Fruit fly (Drosophila melanogaster) Kc167 (cell line): Measurements from ENCODE around the gene CG5910.

ENCODE experiments used
- Myc ChIP-seq: fragments of >200 bp; optimal IDR thresholded peaks from 2 replicates; lab custom pipeline; 2017; ENCODE audit warnings: missing external identifiers
- Sin3A ChIP-seq: fragments of >200 bp; optimal IDR thresholded peaks from 2 replicates; lab custom pipeline; 2018; ENCODE audit warnings: missing external identifiers
- h ChIP-seq: fragments of >200 bp; optimal IDR thresholded peaks from 3 replicates; lab custom pipeline; 2018; ENCODE audit warnings: missing external identifiers
- insv ChIP-seq: fragments of >200 bp; optimal IDR thresholded peaks from 3 replicates; lab custom pipeline; 2018; ENCODE audit warnings: missing external identifiers
- psq ChIP-seq: fragments of >200 bp; optimal IDR thresholded peaks from 2 replicates; lab custom pipeline; 2017; ENCODE audit warnings: missing external identifiers
- ttk ChIP-seq: sonication (Bioruptor generic); optimal IDR thresholded peaks from 2 replicates; lab custom pipeline; 2017; ENCODE audit warnings: missing external identifiers

Gene CG5910

dm6 chr3L:20473021-20473799, 31.0 kb downstream of the CG5910 start, which contains the start of the genes CG32428 and CG5969:
Gene CG32428, minus strand, starts transcription at chr3L:20473723.
Gene CG5969, plus strand, starts transcription at chr3L:20473783.
- TF ChIP-seq psq (lab: Kevin White, UChicago) = no peak
- no peak for TF ChIP-seq h (lab: Kevin White, UChicago)
- TF ChIP-seq insv (lab: Kevin White, UChicago) = no peak
- TF ChIP-seq Myc (lab: Kevin White, UChicago) = no peak
- TF ChIP-seq ttk (lab: Kevin White, UChicago) = no peak
- no peak for TF ChIP-seq Sin3A

- TF ChIP-seq psq (lab: Kevin White, UChicago) (no peak), insv (lab: Kevin White, UChicago) (no peak), h (lab: Kevin White, UChicago) (no peak), ttk (lab: Kevin White, UChicago) (no peak), Myc (lab: Kevin White, UChicago) (no peak), Sin3A (no peak)
These were observed 32.1 kb downstream of the CG5910 start, which contains the start of gene isoQC for dm6 chr3L:20474197-20474788. Gene isoQC, plus strand, starts transcription at chr3L:20474466.

dm6 chr3L:20474789-20475208, 32.6 kb downstream of the CG5910 start:
- TF ChIP-seq ttk (lab: Kevin White, UChicago) (no peak), Sin3A (no peak), insv (lab: Kevin White, UChicago) (no peak), psq (lab: Kevin White, UChicago) (no peak), h (lab: Kevin White, UChicago) (no peak), Myc (lab: Kevin White, UChicago) (no peak)

- TF ChIP-seq h (lab: Kevin White, UChicago) = no peak
- no peak for TF ChIP-seq insv (lab: Kevin White, UChicago)
- TF ChIP-seq Sin3A = no peak
- no peak for TF ChIP-seq psq (lab: Kevin White, UChicago)
- TF ChIP-seq Myc (lab: Kevin White, UChicago) = no peak
- no peak for TF ChIP-seq ttk (lab: Kevin White, UChicago)
These were observed 45.4 kb downstream of the CG5910 start for dm6 chr3L:20487649-20488048.

- TF ChIP-seq Sin3A = no peak
- no peak for TF ChIP-seq ttk (lab: Kevin White, UChicago)
- TF ChIP-seq h (lab: Kevin White, UChicago) = no peak
- TF ChIP-seq Myc (lab: Kevin White, UChicago) = no peak
- TF ChIP-seq psq (lab: Kevin White, UChicago) = no peak
- TF ChIP-seq insv (lab: Kevin White, UChicago) = no peak
These were observed 49.4 kb downstream of the CG5910 start, which contains the start of gene ND-39 for dm6 chr3L:20491525-20492132. Gene ND-39, plus strand, starts transcription at chr3L:20492082.

- TF ChIP-seq ttk (lab: Kevin White, UChicago) = no peak
- TF ChIP-seq h (lab: Kevin White, UChicago) = no peak
- no peak for TF ChIP-seq Sin3A
- no peak for TF ChIP-seq psq (lab: Kevin White, UChicago)
- no peak for TF ChIP-seq Myc (lab: Kevin White, UChicago)
- no peak for TF ChIP-seq insv (lab: Kevin White, UChicago)
These were observed 51.4 kb downstream of the CG5910 start for dm6 chr3L:20493417-20494261.

- TF ChIP-seq Sin3A = no peak
- no peak for TF ChIP-seq psq (lab: Kevin White, UChicago)
- TF ChIP-seq h (lab: Kevin White, UChicago) = no peak
- no peak for TF ChIP-seq ttk (lab: Kevin White, UChicago)
- no peak for TF ChIP-seq insv (lab: Kevin White, UChicago)
- TF ChIP-seq Myc (lab: Kevin White, UChicago) = no peak
These were observed 52.0 kb downstream of the CG5910 start for dm6 chr3L:20494262-20494601.

dm6 chr3L:20494780-20495591, 52.8 kb downstream of the CG5910 start, which contains the start of gene ZnT77C:
Gene ZnT77C, minus strand, starts transcription at chr3L:20494921.
- no peak for TF ChIP-seq h (lab: Kevin White, UChicago)

- no peak for TF ChIP-seq h (lab: Kevin White, UChicago)
These were observed 55.1 kb downstream of the CG5910 start, which contains the start of gene CG32425 for dm6 chr3L:20497124-20497996. Gene CG32425, plus strand, starts transcription at chr3L:20497323.

- TF ChIP-seq Myc (lab: Kevin White, UChicago) = no peak
- TF ChIP-seq ttk (lab: Kevin White, UChicago) = no peak
- TF ChIP-seq psq (lab: Kevin White, UChicago) = no peak
- TF ChIP-seq Sin3A = no peak
- TF ChIP-seq h (lab: Kevin White, UChicago) = no peak
- no peak for TF ChIP-seq insv (lab: Kevin White, UChicago)
These were observed 56.0 kb downstream of the CG5910 start for dm6 chr3L:20498204-20498603.
